Worm (Caenorhabditis elegans) whole organism, young adult: ENCODE results near the gene Y69A2AR.16.

Experiments
- B0019.2 ChIP-seq: fragments of 200-800 bp; sonication (Bioruptor generic); conservative IDR thresholded peaks from 2 replicates; pipeline ENCODE4 v1.3.6; 2022; ENCODE audit warnings: missing genetic modification reagents, missing genetic modification characterization, missing compliant biosample characterization
- C06A6.2 ChIP-seq: fragments of 200-800 bp; sonication (Bioruptor generic); conservative IDR thresholded peaks from 2 replicates; pipeline ENCODE4 v1.3.6; 2022; ENCODE audit warnings: missing genetic modification characterization, missing compliant biosample characterization
- T26A5.8 ChIP-seq: sonication (generic microtip); optimal IDR thresholded peaks from 2 replicates; lab custom pipeline; 2016; ENCODE audit warnings: missing genetic modification characterization, missing compliant biosample characterization
- ama-1 ChIP-seq, 3 experiments: fragments of 150-350 bp in 1 of 3; sonication (generic microtip) in 2 of 3; optimal IDR thresholded peaks; 2 replicates each; lab custom pipeline; 2014 to 2018; ENCODE audit warnings: missing biosample characterization in 2 of 3, missing genetic modification characterization in 2 of 3, missing genetic modification reagents in 2 of 3
- attf-3 ChIP-seq: fragments of 200-800 bp; sonication (Bioruptor generic); conservative IDR thresholded peaks from 2 replicates; pipeline ENCODE4 v1.3.6; 2022; ENCODE audit warnings: missing genetic modification reagents, missing genetic modification characterization, missing compliant biosample characterization
- dox-1 ChIP-seq: fragments of 200-800 bp; sonication (Bioruptor generic); IDR thresholded peaks from 2 replicates; pipeline ENCODE4 v1.3.6; 2022; ENCODE audit warnings: missing genetic modification reagents, missing genetic modification characterization, missing compliant biosample characterization
- dpff-1 ChIP-seq: sonication (generic microtip); optimal IDR thresholded peaks from 2 replicates; lab custom pipeline; 2017; ENCODE audit warnings: mild to moderate bottlenecking, missing genetic modification characterization, missing compliant biosample characterization
- hmg-1.2 ChIP-seq: fragments of 200-800 bp; sonication (Bioruptor generic); IDR thresholded peaks from 2 replicates; pipeline ENCODE4 v1.3.6; 2022; ENCODE audit warnings: missing genetic modification reagents, missing genetic modification characterization, missing compliant biosample characterization
- nhr-90 ChIP-seq: sonication (generic microtip); optimal IDR thresholded peaks from 2 replicates; lab custom pipeline; 2016; ENCODE audit warnings: missing genotype, mild to moderate bottlenecking, missing genetic modification characterization, missing compliant biosample characterization
- rcor-1 ChIP-seq: fragments of 200-800 bp; sonication (Bioruptor generic); IDR thresholded peaks from 2 replicates; pipeline ENCODE4 v1.3.6; 2022; ENCODE audit warnings: missing genetic modification reagents, missing genetic modification characterization, missing compliant biosample characterization
- rec-8 ChIP-seq, 2 experiments: sonication (generic microtip); optimal IDR thresholded peaks; 2 replicates each; lab custom pipeline; 2016; ENCODE audit warnings: mild to moderate bottlenecking in 2 of 2, missing genetic modification characterization in 2 of 2, missing genetic modification reagents in 2 of 2, missing genotype in 2 of 2, missing biosample characterization in 1 of 2, missing compliant biosample characterization in 1 of 2, moderate library complexity in 1 of 2
- xnd-1 ChIP-seq: sonication (generic microtip); optimal IDR thresholded peaks from 2 replicates; lab custom pipeline; 2016; ENCODE audit warnings: missing genotype, missing genetic modification reagents, missing genetic modification characterization, missing compliant biosample characterization

DNA sequence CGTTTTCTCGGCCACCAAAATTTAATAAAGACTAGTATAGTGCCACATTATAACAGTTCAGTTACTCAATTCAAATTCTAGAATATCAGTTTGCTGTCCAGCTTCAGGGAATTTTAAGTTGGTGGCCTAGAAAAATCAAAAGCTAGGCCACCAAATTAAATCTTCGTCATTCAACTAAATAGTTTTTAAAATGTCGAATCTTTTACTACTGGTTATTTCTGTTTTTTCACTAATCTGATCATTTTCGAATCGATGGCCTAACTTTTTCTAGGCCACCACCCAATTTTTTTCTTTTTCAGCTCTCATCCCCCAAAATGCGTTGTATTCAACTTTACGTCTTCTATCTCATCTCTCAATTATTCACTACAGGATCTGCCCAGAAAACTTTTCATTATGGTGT, 21.2 kb upstream of the Y69A2AR.16 start, which contains the start of gene grd-16:
- TF ChIP-seq T26A5.8 (no peak), hmg-1.2 (GFP tag; lab: Robert Waterston, UW) (no peak), ama-1 (optimal IDR thresholded peaks at IDR 0.05; lab: Kevin White, UChicago) (no peak), ama-1 (GFP tag; optimal IDR thresholded peaks at IDR 0.05; lab: Kevin White, UChicago) (no peak), dox-1 (no peak), B0019.2 (no peak), dpff-1 (no peak), attf-3 (GFP tag; lab: Robert Waterston, UW) (no peak), xnd-1 (tag; lab: Kevin White, UChicago) (no peak), rec-8 (tag; optimal IDR thresholded peaks at IDR 0.05; lab: Kevin White, UChicago) (no peak), nhr-90 (tag; lab: Kevin White, UChicago) (no peak), rcor-1 (GFP tag; lab: Robert Waterston, UW) (no peak), C06A6.2 (GFP tag; lab: Robert Waterston, UW) (no peak)
